Worm (Caenorhabditis elegans) whole organism, L2 larva: ENCODE measurements around the gene R09F10.1.

Source experiments
- C34F6.9 ChIP-seq: fragments of 150-350 bp; optimal IDR thresholded peaks from 2 replicates; lab custom pipeline; 2014; ENCODE audit warnings: missing biosample characterization, missing genetic modification characterization
- F13H6.1 ChIP-seq: sonication (generic microtip); optimal IDR thresholded peaks from 2 replicates; lab custom pipeline; 2016; ENCODE audit warnings: missing genetic modification characterization, missing compliant biosample characterization
- R02D3.7 ChIP-seq: fragments of 150-350 bp; optimal IDR thresholded peaks from 2 replicates; lab custom pipeline; 2014; ENCODE audit warnings: missing biosample characterization, missing genetic modification characterization
- ZK546.5 ChIP-seq: sonication (generic microtip); optimal IDR thresholded peaks from 2 replicates; lab custom pipeline; 2017; ENCODE audit warnings: missing biosample characterization, missing genetic modification characterization
- alr-1 ChIP-seq: fragments of 150-350 bp; optimal IDR thresholded peaks from 2 replicates; lab custom pipeline; 2014; ENCODE audit warnings: missing biosample characterization, missing genetic modification characterization
- aly-2 ChIP-seq: fragments of 150-350 bp; optimal IDR thresholded peaks from 2 replicates; lab custom pipeline; 2014; ENCODE audit warnings: missing biosample characterization, missing genetic modification characterization
- ama-1 ChIP-seq: fragments of 150-350 bp; optimal IDR thresholded peaks from 2 replicates; lab custom pipeline; 2018; ENCODE audit warnings: inconsistent platforms
- blmp-1 ChIP-seq: sonication (generic microtip); optimal IDR thresholded peaks from 2 replicates; lab custom pipeline; 2017; ENCODE audit warnings: missing genetic modification characterization, mild to moderate bottlenecking, missing compliant biosample characterization, antibody characterized with exemption, moderate library complexity; ENCODE audit not compliant: insufficient read depth
- ceh-16 ChIP-seq: fragments of 150-350 bp; optimal IDR thresholded peaks from 2 replicates; lab custom pipeline; 2014; ENCODE audit warnings: missing biosample characterization, missing genetic modification characterization
- crh-2 ChIP-seq: sonication (generic microtip); optimal IDR thresholded peaks from 2 replicates; lab custom pipeline; 2017; ENCODE audit warnings: missing biosample characterization, missing genetic modification characterization
- dmd-4 ChIP-seq: sonication (generic microtip); optimal IDR thresholded peaks from 2 replicates; lab custom pipeline; 2017; ENCODE audit warnings: missing biosample characterization, missing genetic modification characterization
- egl-27 ChIP-seq: sonication (generic microtip); optimal IDR thresholded peaks from 3 replicates; lab custom pipeline; 2017; ENCODE audit warnings: missing biosample characterization, missing genetic modification reagents, missing genetic modification characterization
- elt-1 ChIP-seq: fragments of 150-350 bp; optimal IDR thresholded peaks from 2 replicates; lab custom pipeline; 2014; ENCODE audit warnings: missing biosample characterization, missing genetic modification characterization
- fos-1 ChIP-seq: fragments of 150-350 bp; optimal IDR thresholded peaks from 2 replicates; lab custom pipeline; 2014; ENCODE audit warnings: missing biosample characterization, missing genetic modification characterization
- gmeb-1 ChIP-seq: fragments of 150-350 bp; optimal IDR thresholded peaks from 2 replicates; lab custom pipeline; 2014; ENCODE audit warnings: missing biosample characterization, missing genetic modification characterization
- lin-11 ChIP-seq: fragments of 150-350 bp; sonication (generic microtip); optimal IDR thresholded peaks from 2 replicates; lab custom pipeline; 2014; ENCODE audit warnings: missing biosample characterization, missing genetic modification characterization, inconsistent platforms, mixed read lengths
- lin-13 ChIP-seq: fragments of 150-350 bp; optimal IDR thresholded peaks from 2 replicates; lab custom pipeline; 2014; ENCODE audit warnings: missing biosample characterization, missing genetic modification reagents, missing genetic modification characterization
- lin-39 ChIP-seq: fragments of 150-350 bp; optimal IDR thresholded peaks from 2 replicates; lab custom pipeline; 2014; ENCODE audit warnings: missing biosample characterization, missing genetic modification reagents, missing genetic modification characterization
- lsy-2 ChIP-seq, 2 experiments: fragments of 150-350 bp in 1 of 2; sonication (generic microtip) in 1 of 2; optimal IDR thresholded peaks; 2 replicates each; lab custom pipeline; 2014 to 2017; ENCODE audit warnings: missing biosample characterization in 2 of 2, missing genetic modification characterization in 2 of 2
- mab-5 ChIP-seq: fragments of 150-350 bp; optimal IDR thresholded peaks from 2 replicates; lab custom pipeline; 2014; ENCODE audit warnings: missing biosample characterization, missing genetic modification characterization
- nhr-11 ChIP-seq: fragments of 150-350 bp; optimal IDR thresholded peaks from 2 replicates; lab custom pipeline; 2014; ENCODE audit warnings: missing biosample characterization, missing genetic modification characterization
- nhr-129 ChIP-seq: fragments of 150-350 bp; optimal IDR thresholded peaks from 2 replicates; lab custom pipeline; 2014; ENCODE audit warnings: missing biosample characterization, missing genetic modification characterization
- nhr-21 ChIP-seq: fragments of 150-350 bp; optimal IDR thresholded peaks from 2 replicates; lab custom pipeline; 2014; ENCODE audit warnings: missing biosample characterization, missing genetic modification characterization
- nhr-237 ChIP-seq: fragments of 150-350 bp; optimal IDR thresholded peaks from 2 replicates; lab custom pipeline; 2014; ENCODE audit warnings: missing biosample characterization, missing genetic modification characterization
- nhr-25 ChIP-seq: fragments of 150-350 bp; sonication (generic microtip); optimal IDR thresholded peaks from 3 replicates; lab custom pipeline; 2014; ENCODE audit warnings: missing biosample characterization, missing genetic modification characterization
- nhr-77 ChIP-seq: fragments of 150-350 bp; optimal IDR thresholded peaks from 2 replicates; lab custom pipeline; 2014; ENCODE audit warnings: missing biosample characterization, missing genetic modification characterization
- sem-4 ChIP-seq: fragments of 150-350 bp; optimal IDR thresholded peaks from 2 replicates; lab custom pipeline; 2014; ENCODE audit warnings: missing biosample characterization, missing genetic modification reagents, missing genetic modification characterization
- skn-1 ChIP-seq: sonication (generic microtip); optimal IDR thresholded peaks from 2 replicates; lab custom pipeline; 2017; ENCODE audit warnings: missing biosample characterization, missing genetic modification characterization
- sma-9 ChIP-seq, 2 experiments: fragments of 150-350 bp in 1 of 2; sonication (generic microtip) in 1 of 2; optimal IDR thresholded peaks; 2 replicates each; lab custom pipeline; 2014 to 2016; ENCODE audit warnings: missing genetic modification characterization in 2 of 2, mild to moderate bottlenecking in 1 of 2, missing biosample characterization in 1 of 2, missing compliant biosample characterization in 1 of 2, missing genetic modification reagents in 1 of 2, moderate library complexity in 1 of 2
- snpc-4 ChIP-seq: fragments of 150-350 bp; optimal IDR thresholded peaks from 2 replicates; lab custom pipeline; 2014; ENCODE audit warnings: missing biosample characterization, missing genetic modification characterization
- unc-55 ChIP-seq: fragments of 150-350 bp; sonication (generic microtip); optimal IDR thresholded peaks from 3 replicates; lab custom pipeline; 2014; ENCODE audit warnings: missing biosample characterization, missing genetic modification reagents, missing genetic modification characterization
- zag-1 ChIP-seq: fragments of 150-350 bp; optimal IDR thresholded peaks from 2 replicates; lab custom pipeline; 2014; ENCODE audit warnings: missing biosample characterization, missing genetic modification characterization
- ztf-1 ChIP-seq: fragments of 200-800 bp; sonication (Bioruptor generic); conservative IDR thresholded peaks from 2 replicates; pipeline ENCODE4 v1.3.6; 2022; ENCODE audit warnings: missing genetic modification characterization, missing compliant biosample characterization

The R09F10.1 gene

ce11 chrX:8323371-8323770 is at the start of gene R09F10.1:
TSS of gene R09F10.1 (plus strand) at chrX:8323592.
- TF ChIP-seq fos-1, result peak; percentile 51
- TF ChIP-seq skn-1, result no peak

DNA sequence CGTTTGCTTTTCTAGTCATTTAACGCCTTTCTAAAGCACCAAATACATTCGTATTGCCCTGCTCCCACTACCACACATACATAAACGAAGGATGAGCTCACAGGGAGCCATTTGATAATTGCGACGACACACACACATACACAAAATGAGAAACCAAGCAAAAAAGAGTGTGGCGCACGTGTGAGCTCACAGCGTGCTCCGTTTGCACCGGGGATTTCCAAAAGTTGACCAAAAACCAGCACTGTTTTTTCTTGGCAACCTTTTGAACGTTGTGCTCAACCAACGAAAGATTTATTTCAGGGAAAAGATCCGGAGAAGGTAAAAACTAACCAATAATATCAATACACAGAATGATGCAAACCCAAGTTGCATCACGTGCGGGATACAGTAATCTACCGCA is 48.5 kb upstream of the R09F10.1 start, which contains the start of gene ksr-1:
Gene ksr-1 (plus strand): TSS at position 301 of the 400 bp plus-strand sequence.
- no peak for TF ChIP-seq elt-1 (tag; lab: Kevin White, UChicago)
- TF ChIP-seq dmd-4 (tag; lab: Kevin White, UChicago), result no peak
- no peak for TF ChIP-seq nhr-25
- no peak for TF ChIP-seq sma-9 (GFP tag; optimal IDR thresholded peaks at IDR 0.05; lab: Kevin White, UChicago)
- no peak for TF ChIP-seq sma-9 (tag; optimal IDR thresholded peaks at IDR 0.05; lab: Kevin White, UChicago)
- no peak for TF ChIP-seq lsy-2 (tag; optimal IDR thresholded peaks at IDR 0.05; lab: Kevin White, UChicago)
- TF ChIP-seq nhr-21 (tag; lab: Kevin White, UChicago), result no peak
- no peak for TF ChIP-seq snpc-4 (tag; lab: Kevin White, UChicago)
- no peak for TF ChIP-seq ztf-1 (GFP tag; lab: Robert Waterston, UW)
- no peak for TF ChIP-seq C34F6.9 (tag; lab: Kevin White, UChicago)
- TF ChIP-seq, all 48 proteins: peak for 0

DNA sequence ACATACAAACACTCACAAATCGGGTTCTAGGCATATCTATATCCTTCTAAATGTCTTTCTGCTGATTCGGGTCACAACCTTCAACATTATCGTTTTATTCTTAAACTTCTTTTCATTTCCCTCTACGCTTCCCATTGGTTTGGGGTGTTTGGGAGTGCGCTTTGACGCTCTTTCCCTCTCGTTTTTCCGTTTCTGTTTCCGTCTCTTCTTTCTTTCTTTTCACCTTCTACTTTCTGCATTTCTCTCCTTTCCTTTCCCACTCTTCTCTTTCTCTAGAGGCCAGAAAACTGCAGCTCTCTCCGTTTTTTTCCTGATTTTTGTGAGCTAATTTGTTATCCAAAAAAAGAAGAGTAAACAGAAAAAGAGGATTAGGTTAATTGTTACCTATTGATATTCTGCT is 47.1 kb upstream of the R09F10.1 start:
- no peak for TF ChIP-seq lin-13
- TF ChIP-seq lsy-2 (tag; optimal IDR thresholded peaks at IDR 0.05; lab: Kevin White, UChicago), result no peak
- TF ChIP-seq F13H6.1 (tag; lab: Kevin White, UChicago), result peak; percentile 6
- no peak for TF ChIP-seq ZK546.5 (tag; lab: Kevin White, UChicago)
- no peak for TF ChIP-seq gmeb-1 (tag; lab: Kevin White, UChicago)
- no peak for TF ChIP-seq lin-39 (tag; lab: Kevin White, UChicago)
- peak; percentile 18 for TF ChIP-seq unc-55 (GFP tag; lab: Kevin White, UChicago)
- TF ChIP-seq nhr-21 (tag; lab: Kevin White, UChicago), result no peak
- TF ChIP-seq blmp-1 (tag; lab: Kevin White, UChicago), result peak; percentile 28
- TF ChIP-seq aly-2 (tag; lab: Kevin White, UChicago), result no peak
- no peak for TF ChIP-seq nhr-77 (tag; lab: Kevin White, UChicago)
- TF ChIP-seq C34F6.9 (tag; lab: Kevin White, UChicago), result peak; percentile 34
- TF ChIP-seq nhr-129 (tag; lab: Kevin White, UChicago), result peak; percentile 2
- no peak for TF ChIP-seq nhr-25

DNA sequence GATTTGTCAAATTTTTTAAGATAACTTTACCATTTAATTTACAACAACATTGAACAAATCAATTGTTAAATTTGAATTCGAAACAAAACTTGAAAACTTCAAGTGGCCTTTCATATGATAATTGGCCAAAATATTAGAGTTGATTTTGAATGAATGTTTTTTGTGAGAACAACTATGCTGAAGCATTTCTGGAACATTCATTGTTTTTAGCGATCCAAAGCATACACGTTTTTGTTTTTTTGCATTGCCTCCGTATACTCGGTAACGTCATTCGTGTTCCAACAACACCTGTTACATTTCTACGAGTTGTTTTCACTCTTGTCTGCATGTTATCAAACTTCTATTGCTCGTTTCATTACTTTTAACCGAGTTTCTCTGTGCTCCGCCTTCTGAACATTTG is 46.4 kb upstream of the R09F10.1 start:
- no peak for TF ChIP-seq mab-5 (tag; lab: Kevin White, UChicago)
- no peak for TF ChIP-seq ama-1 (lab: Kevin White, UChicago)
- no peak for TF ChIP-seq sem-4 (tag; lab: Kevin White, UChicago)
- TF ChIP-seq nhr-11 (tag; lab: Kevin White, UChicago), result no peak
- no peak for TF ChIP-seq nhr-237
- no peak for TF ChIP-seq nhr-21 (tag; lab: Kevin White, UChicago)
- no peak for TF ChIP-seq R02D3.7 (tag; lab: Kevin White, UChicago)
- TF ChIP-seq fos-1, result no peak
- no peak for TF ChIP-seq lin-13
- no peak for TF ChIP-seq dmd-4 (tag; lab: Kevin White, UChicago)
- no peak for TF ChIP-seq unc-55 (GFP tag; lab: Kevin White, UChicago)
- TF ChIP-seq crh-2, result no peak
- TF ChIP-seq ZK546.5 (tag; lab: Kevin White, UChicago), result no peak
- no peak for TF ChIP-seq C34F6.9 (tag; lab: Kevin White, UChicago)

- TF ChIP-seq aly-2 (tag; lab: Kevin White, UChicago) (no peak), lin-13 (no peak), nhr-11 (tag; lab: Kevin White, UChicago) (no peak), zag-1 (tag; lab: Kevin White, UChicago) (no peak), ceh-16 (no peak), mab-5 (tag; lab: Kevin White, UChicago) (no peak), lin-11 (tag; lab: Kevin White, UChicago) (no peak), ztf-1 (GFP tag; lab: Robert Waterston, UW) (no peak), gmeb-1 (tag; lab: Kevin White, UChicago) (no peak), alr-1 (no peak), ZK546.5 (tag; lab: Kevin White, UChicago) (no peak), egl-27 (tag; lab: Kevin White, UChicago) (no peak)
Observed at ce11 chrX:8284003-8284402, 39.4 kb upstream of the R09F10.1 start.
